Worm (Caenorhabditis elegans) whole organism, young adult: ENCODE data around the gene taf-8.

ENCODE experiments used
- F10E7.11 ChIP-seq: sonication (generic microtip); optimal IDR thresholded peaks from 2 replicates; lab custom pipeline; 2017; ENCODE audit warnings: mild to moderate bottlenecking, missing genetic modification characterization, moderate library complexity, missing compliant biosample characterization
- F37B4.10 ChIP-seq: fragments of 200-800 bp; sonication (Bioruptor generic); IDR thresholded peaks from 2 replicates; pipeline ENCODE4 v1.3.6; 2022; ENCODE audit warnings: missing genetic modification characterization, missing compliant biosample characterization
- F55B11.4 ChIP-seq: sonication (generic microtip); optimal IDR thresholded peaks from 2 replicates; lab custom pipeline; 2016; ENCODE audit warnings: missing compliant biosample characterization, missing genetic modification characterization, borderline replicate concordance; ENCODE audit not compliant: insufficient read depth
- ZK185.1 ChIP-seq: sonication (generic microtip); optimal IDR thresholded peaks from 2 replicates; lab custom pipeline; 2016; ENCODE audit warnings: mild to moderate bottlenecking, missing genetic modification characterization, missing compliant biosample characterization; ENCODE audit not compliant: poor library complexity, severe bottlenecking
- ccch-3 ChIP-seq: fragments of 200-800 bp; sonication (Bioruptor generic); optimal IDR thresholded peaks from 2 replicates; lab custom pipeline; 2018; ENCODE audit warnings: mild to moderate bottlenecking, missing genetic modification characterization, missing compliant biosample characterization
- ceh-91 ChIP-seq: fragments of 200-800 bp; sonication (Bioruptor generic); IDR thresholded peaks from 2 replicates; pipeline ENCODE4 v1.3.6; 2022; ENCODE audit warnings: missing genetic modification reagents, missing genetic modification characterization, missing compliant biosample characterization
- egl-44 ChIP-seq: fragments of 200-800 bp; sonication (Bioruptor generic); IDR thresholded peaks from 2 replicates; pipeline ENCODE4 v1.3.6; 2022; ENCODE audit warnings: missing genetic modification reagents, missing genetic modification characterization, missing compliant biosample characterization
- ets-4 ChIP-seq: fragments of 200-800 bp; sonication (Bioruptor generic); optimal IDR thresholded peaks from 2 replicates; lab custom pipeline; 2018; ENCODE audit warnings: mild to moderate bottlenecking, missing genetic modification characterization, missing compliant biosample characterization
- hmg-20 ChIP-seq: fragments of 200-800 bp; sonication (Bioruptor generic); IDR thresholded peaks from 2 replicates; pipeline ENCODE4 v1.3.6; 2022; ENCODE audit warnings: missing genetic modification reagents, missing genetic modification characterization, missing compliant biosample characterization
- mes-4 ChIP-seq: sonication (generic microtip); optimal IDR thresholded peaks from 2 replicates; lab custom pipeline; 2016; ENCODE audit warnings: missing genotype, missing genetic modification characterization, missing compliant biosample characterization
- pha-4 ChIP-seq: fragments of 150-350 bp; sonication (generic microtip); optimal IDR thresholded peaks from 2 replicates; lab custom pipeline; 2014; ENCODE audit warnings: missing biosample characterization, missing genetic modification reagents, missing genetic modification characterization
- snpc-4 ChIP-seq, 5 experiments: fragments of 150-350 bp in 1 of 5; sonication (generic microtip) in 4 of 5; optimal IDR thresholded peaks; 2 replicates each; lab custom pipeline; 2014 to 2018; ENCODE audit warnings: missing genetic modification characterization in 5 of 5, missing biosample characterization in 3 of 5, antibody characterized with exemption in 2 of 5, mild to moderate bottlenecking in 2 of 5, missing compliant biosample characterization in 2 of 5, missing genotype in 2 of 5, moderate library complexity in 2 of 5, missing genetic modification reagents in 1 of 5
- unc-62 ChIP-seq: fragments of 150-350 bp; optimal IDR thresholded peaks from 2 replicates; lab custom pipeline; 2014; ENCODE audit warnings: missing biosample characterization, missing genetic modification reagents, missing genetic modification characterization
- ztf-18 ChIP-seq: sonication (generic microtip); optimal IDR thresholded peaks from 2 replicates; lab custom pipeline; 2016; ENCODE audit warnings: missing genotype, mild to moderate bottlenecking, missing genetic modification characterization, missing compliant biosample characterization

ce11 chrII:9674678-9675077, 5.6 kb downstream of the taf-8 start, which contains the start of gene arc-1:
- no peak for TF ChIP-seq mes-4 (tag; lab: Kevin White, UChicago)
- no peak for TF ChIP-seq ceh-91 (GFP tag; lab: Robert Waterston, UW)
- TF ChIP-seq ZK185.1 (tag; lab: Kevin White, UChicago), result no peak
- no peak for TF ChIP-seq egl-44 (GFP tag; lab: Robert Waterston, UW)
- no peak for TF ChIP-seq unc-62
- no peak for TF ChIP-seq ccch-3 (GFP tag; lab: Kevin White, UChicago)
- TF ChIP-seq F55B11.4 (tag; lab: Kevin White, UChicago), result no peak
- TF ChIP-seq hmg-20, result no peak
- no peak for TF ChIP-seq F37B4.10 (GFP tag; lab: Robert Waterston, UW)
- TF ChIP-seq ztf-18 (tag; lab: Kevin White, UChicago), result no peak
- TF ChIP-seq F10E7.11, result no peak
- TF ChIP-seq snpc-4 (GFP tag; optimal IDR thresholded peaks at IDR 0.05; lab: Kevin White, UChicago), result no peak
- TF ChIP-seq snpc-4 (tag; optimal IDR thresholded peaks at IDR 0.05; lab: Kevin White, UChicago), result no peak
- TF ChIP-seq pha-4, result no peak
- no peak for TF ChIP-seq ets-4
